Fruit fly (Drosophila melanogaster) whole organism, embryonic: ENCODE data around the gene Scgalpha.

Experiments
- Abd-B ChIP-seq: fragments of 200-800 bp; sonication (Bioruptor generic); optimal IDR thresholded peaks from 2 replicates; lab custom pipeline; 2018; ENCODE audit warnings: missing biosample characterization, mild to moderate bottlenecking, missing genetic modification characterization, moderate library complexity
- Awh ChIP-seq: fragments of 200-800 bp; sonication (Bioruptor generic); IDR thresholded peaks from 2 replicates; pipeline ENCODE4, ENCODE4 v1.3.6; 2022; ENCODE audit warnings: missing biosample characterization, missing genetic modification characterization
- CG1233 ChIP-seq: fragments of 200-800 bp; sonication (Bioruptor generic); optimal IDR thresholded peaks from 4 replicates; lab custom pipeline; 2018; ENCODE audit warnings: missing biosample characterization, mild to moderate bottlenecking, missing genetic modification characterization
- CG14965 ChIP-seq: fragments of 200-800 bp; sonication (Bioruptor generic); optimal IDR thresholded peaks from 2 replicates; lab custom pipeline; 2016; ENCODE audit warnings: missing biosample characterization, missing genetic modification characterization, borderline replicate concordance
- CG15073 ChIP-seq: fragments of 200-800 bp; sonication (Bioruptor generic); optimal IDR thresholded peaks from 2 replicates; lab custom pipeline; 2016; ENCODE audit warnings: missing biosample characterization, missing genetic modification characterization
- CG15269 ChIP-seq: fragments of 200-800 bp; sonication (Bioruptor generic); optimal IDR thresholded peaks from 2 replicates; lab custom pipeline; 2018; ENCODE audit warnings: missing biosample characterization, mild to moderate bottlenecking, missing genetic modification characterization, moderate library complexity
- CG1529 ChIP-seq: fragments of 200-800 bp; sonication (Bioruptor generic); optimal IDR thresholded peaks from 3 replicates; lab custom pipeline; 2018; ENCODE audit warnings: missing biosample characterization, missing genetic modification characterization
- CG16815 ChIP-seq: fragments of 200-800 bp; sonication (Bioruptor generic); optimal IDR thresholded peaks from 3 replicates; lab custom pipeline; 2017; ENCODE audit warnings: missing biosample characterization, mild to moderate bottlenecking, missing genetic modification characterization
- CG17829 ChIP-seq: fragments of 200-800 bp; optimal IDR thresholded peaks from 2 replicates; lab custom pipeline; 2019; ENCODE audit warnings: missing biosample characterization, mild to moderate bottlenecking, missing genetic modification characterization, moderate library complexity
- CG8281 ChIP-seq: fragments of 200-800 bp; sonication (Bioruptor generic); optimal IDR thresholded peaks from 2 replicates; lab custom pipeline; 2018; ENCODE audit warnings: missing biosample characterization, mild to moderate bottlenecking, missing genetic modification characterization, moderate library complexity
- CG8765 ChIP-seq: fragments of 200-800 bp; sonication (Bioruptor generic); IDR thresholded peaks from 2 replicates; pipeline ENCODE4 v1.3.6; 2022; ENCODE audit warnings: missing biosample characterization, missing genetic modification characterization
- CG8944 ChIP-seq: fragments of 200-800 bp; sonication (Bioruptor generic); optimal IDR thresholded peaks from 3 replicates; lab custom pipeline; 2016; ENCODE audit warnings: missing biosample characterization, missing genetic modification characterization
- CG9609 ChIP-seq: fragments of 200-800 bp; sonication (Bioruptor generic); optimal IDR thresholded peaks from 3 replicates; lab custom pipeline; 2016; ENCODE audit warnings: missing biosample characterization, missing genetic modification characterization
- CG9727 ChIP-seq: fragments of 200-800 bp; sonication (Bioruptor generic); optimal IDR thresholded peaks from 3 replicates; lab custom pipeline; 2017; ENCODE audit warnings: missing biosample characterization, mild to moderate bottlenecking, missing genetic modification characterization
- Dad ChIP-seq: fragments of 200-800 bp; sonication (Bioruptor generic); optimal IDR thresholded peaks from 3 replicates; lab custom pipeline; 2016; ENCODE audit warnings: missing biosample characterization, missing genetic modification characterization
- Dip2 ChIP-seq: fragments of 200-800 bp; sonication (Bioruptor generic); IDR thresholded peaks from 2 replicates; pipeline ENCODE4 v1.3.6; 2022; ENCODE audit warnings: missing biosample characterization, missing genetic modification characterization
- Dp ChIP-seq: fragments of 200-800 bp; sonication (Bioruptor generic); optimal IDR thresholded peaks from 2 replicates; lab custom pipeline; 2018; ENCODE audit warnings: missing biosample characterization, mild to moderate bottlenecking, missing genetic modification characterization, moderate library complexity
- Ets97D ChIP-seq: fragments of 200-800 bp; sonication (Bioruptor generic); optimal IDR thresholded peaks from 3 replicates; lab custom pipeline; 2016; ENCODE audit warnings: missing biosample characterization, missing genetic modification characterization
- Gug ChIP-seq: fragments of 200-800 bp; sonication (Bioruptor generic); IDR thresholded peaks from 4 replicates; pipeline ENCODE4 v1.3.6; 2022; ENCODE audit warnings: missing biosample characterization, missing genetic modification characterization
- Jarid2 ChIP-seq: fragments of 200-800 bp; sonication (Bioruptor generic); optimal IDR thresholded peaks from 3 replicates; lab custom pipeline; 2017; ENCODE audit warnings: mild to moderate bottlenecking, missing biosample characterization, missing genetic modification reagents, missing genetic modification characterization
- Lim3 ChIP-seq: fragments of 200-800 bp; sonication (Bioruptor generic); IDR thresholded peaks from 2 replicates; pipeline ENCODE4 v1.3.6; 2022; ENCODE audit warnings: missing biosample characterization, missing genetic modification characterization
- Med ChIP-seq: fragments of 200-800 bp; sonication (Bioruptor generic); peaks from one replicate; lab custom pipeline; 2016; ENCODE audit warnings: missing biosample characterization, missing genetic modification characterization, mild to moderate bottlenecking, inconsistent platforms, moderate library complexity
- Mrtf ChIP-seq: fragments of 200-800 bp; sonication (Bioruptor generic); IDR thresholded peaks from 3 replicates; pipeline ENCODE4 v1.3.6; 2022; ENCODE audit warnings: missing biosample characterization, missing genetic modification characterization
- NFAT ChIP-seq: fragments of 200-800 bp; sonication (Bioruptor generic); IDR thresholded peaks from 2 replicates; pipeline ENCODE4 v1.3.6; 2022; ENCODE audit warnings: missing biosample characterization, missing genetic modification characterization
- Oli ChIP-seq: fragments of 200-800 bp; sonication (Bioruptor generic); optimal IDR thresholded peaks from 2 replicates; lab custom pipeline; 2018; ENCODE audit warnings: missing biosample characterization, mild to moderate bottlenecking, missing genetic modification characterization, moderate library complexity
- Optix ChIP-seq: fragments of 200-800 bp; sonication (Bioruptor generic); IDR thresholded peaks from 3 replicates; pipeline ENCODE4 v1.3.6; 2022; ENCODE audit warnings: missing biosample characterization, missing genetic modification characterization
- Six4 ChIP-seq: fragments of 200-800 bp; sonication (Bioruptor generic); optimal IDR thresholded peaks from 2 replicates; lab custom pipeline; 2016; ENCODE audit warnings: missing biosample characterization, missing genetic modification characterization
- Spps ChIP-seq: fragments of 200-800 bp; sonication (Bioruptor generic); optimal IDR thresholded peaks from 2 replicates; lab custom pipeline; 2018; ENCODE audit warnings: missing biosample characterization, mild to moderate bottlenecking, missing genetic modification characterization
- aop ChIP-seq: fragments of 200-800 bp; sonication (Bioruptor generic); IDR thresholded peaks from 2 replicates; pipeline ENCODE4 v1.3.6; 2022; ENCODE audit warnings: missing biosample characterization, missing genetic modification characterization
- ase ChIP-seq: fragments of 200-800 bp; sonication (Bioruptor generic); IDR thresholded peaks from 3 replicates; pipeline ENCODE4 v1.3.6; 2022; ENCODE audit warnings: missing biosample characterization, missing genetic modification characterization
- bab2 ChIP-seq: fragments of 200-800 bp; sonication (Bioruptor generic); optimal IDR thresholded peaks from 2 replicates; lab custom pipeline; 2016; ENCODE audit warnings: missing biosample characterization, missing genetic modification characterization
- chif ChIP-seq, 2 experiments: fragments of 200-800 bp; sonication (Bioruptor generic); optimal IDR thresholded peaks; 3 replicates each; lab custom pipeline; 2016; ENCODE audit warnings: missing biosample characterization in 2 of 2, missing genetic modification characterization in 2 of 2
- chinmo ChIP-seq: fragments of 200-800 bp; sonication (Bioruptor generic); IDR thresholded peaks from 4 replicates; pipeline ENCODE4 v1.3.6; 2022; ENCODE audit warnings: missing biosample characterization, missing genetic modification characterization; ENCODE audit not compliant: partially characterized antibody
- croc ChIP-seq: fragments of 200-800 bp; sonication (Bioruptor generic); conservative IDR thresholded peaks from 3 replicates; pipeline ENCODE4 v1.3.6; 2022; ENCODE audit warnings: missing biosample characterization, missing genetic modification characterization
- da ChIP-seq: fragments of 200-800 bp; sonication (Bioruptor generic); optimal IDR thresholded peaks from 2 replicates; lab custom pipeline; 2016; ENCODE audit warnings: missing biosample characterization, missing genetic modification characterization
- dmrt11E ChIP-seq: fragments of 200-800 bp; sonication (Bioruptor generic); optimal IDR thresholded peaks from 3 replicates; lab custom pipeline; 2018; ENCODE audit warnings: missing biosample characterization, mild to moderate bottlenecking, missing genetic modification characterization, moderate library complexity
- dpn ChIP-seq, 2 experiments: fragments of 200-800 bp; sonication (Bioruptor generic); optimal IDR thresholded peaks; 3 replicates each; lab custom pipeline; 2016; ENCODE audit warnings: missing biosample characterization in 2 of 2, missing genetic modification characterization in 2 of 2
- ewg ChIP-seq: fragments of 200-800 bp; sonication (Bioruptor generic); optimal IDR thresholded peaks from 3 replicates; lab custom pipeline; 2017; ENCODE audit warnings: mild to moderate bottlenecking, missing biosample characterization, missing genetic modification reagents, missing genetic modification characterization
- fu2 ChIP-seq: fragments of 200-800 bp; sonication (Bioruptor generic); optimal IDR thresholded peaks from 2 replicates; lab custom pipeline; 2016; ENCODE audit warnings: missing biosample characterization, missing genetic modification characterization
- gcm ChIP-seq: fragments of 200-800 bp; sonication (Bioruptor generic); optimal IDR thresholded peaks from 2 replicates; lab custom pipeline; 2019; ENCODE audit warnings: missing biosample characterization, mild to moderate bottlenecking, missing genetic modification characterization, moderate library complexity
- gsb-n ChIP-seq: fragments of 200-800 bp; sonication (Bioruptor generic); optimal IDR thresholded peaks from 3 replicates; lab custom pipeline; 2018; ENCODE audit warnings: missing biosample characterization, mild to moderate bottlenecking, missing genetic modification characterization
- onecut ChIP-seq: fragments of 200-800 bp; sonication (Bioruptor generic); IDR thresholded peaks from 2 replicates; pipeline ENCODE4 v1.3.6; 2022; ENCODE audit warnings: missing biosample characterization, missing genetic modification characterization
- org-1 ChIP-seq: fragments of 200-800 bp; sonication (Bioruptor generic); optimal IDR thresholded peaks from 2 replicates; lab custom pipeline; 2017; ENCODE audit warnings: missing biosample characterization, missing genetic modification characterization
- p53 ChIP-seq: fragments of 200-800 bp; sonication (Bioruptor generic); optimal IDR thresholded peaks from 2 replicates; lab custom pipeline; 2016; ENCODE audit warnings: missing biosample characterization, missing genetic modification characterization
- repo ChIP-seq: fragments of 200-800 bp; sonication (Bioruptor generic); optimal IDR thresholded peaks from 2 replicates; lab custom pipeline; 2016; ENCODE audit warnings: missing biosample characterization, missing genetic modification characterization
- salm ChIP-seq: fragments of 200-800 bp; sonication (Bioruptor generic); optimal IDR thresholded peaks from 2 replicates; lab custom pipeline; 2018; ENCODE audit warnings: missing biosample characterization, mild to moderate bottlenecking, missing genetic modification characterization
- sens-2 ChIP-seq: fragments of 200-800 bp; sonication (Bioruptor generic); IDR thresholded peaks from 2 replicates; pipeline ENCODE4 v1.3.6; 2022; ENCODE audit warnings: missing biosample characterization, missing genetic modification characterization
- ssp ChIP-seq: fragments of 200-800 bp; sonication (Bioruptor generic); IDR thresholded peaks from 2 replicates; pipeline ENCODE4 v1.3.6; 2022; ENCODE audit warnings: missing biosample characterization, missing genetic modification characterization
- toy ChIP-seq: fragments of 200-800 bp; sonication (Bioruptor generic); IDR thresholded peaks from 2 replicates; pipeline ENCODE4 v1.3.6; 2022; ENCODE audit warnings: missing biosample characterization, missing genetic modification characterization
- zen ChIP-seq: fragments of 200-800 bp; sonication (Bioruptor generic); optimal IDR thresholded peaks from 3 replicates; lab custom pipeline; 2018; ENCODE audit warnings: missing biosample characterization, mild to moderate bottlenecking, missing genetic modification characterization, moderate library complexity
- zen2 ChIP-seq: fragments of 200-800 bp; sonication (Bioruptor generic); IDR thresholded peaks from 3 replicates; pipeline ENCODE4 v1.3.6; 2022; ENCODE audit warnings: missing biosample characterization, missing genetic modification characterization; ENCODE audit not compliant: partially characterized antibody

The Scgalpha gene

dm6 chr2L:8311091-8311490 lies 7.9 kb downstream of the Scgalpha start, which contains the start of the genes CG7810 and CG7806 (continued):
- TF ChIP-seq Gug (GFP tag; lab: Robert Waterston, UW): peak; percentile 67; the same call in 3 of the 4 replicates
- peak; percentile 84 for TF ChIP-seq CG8944 (GFP tag; lab: Kevin White, UChicago)
- peak; percentile 89 for TF ChIP-seq dmrt11E (tag; lab: Kevin White, UChicago)
- TF ChIP-seq croc (GFP tag; lab: Robert Waterston, UW): peak; percentile 75
- no peak for TF ChIP-seq CG14965
- TF ChIP-seq repo (GFP tag; lab: Kevin White, UChicago): peak; percentile 75
- peak; percentile 88 for TF ChIP-seq CG9609
- TF ChIP-seq org-1 (GFP tag; lab: Kevin White, UChicago): peak; percentile 82
- 0 out of 2 replicates have a peak, but pooled peaks have one; percentile 29 for TF ChIP-seq aop (GFP tag; lab: Robert Waterston, UW)
- TF ChIP-seq p53 (GFP tag; lab: Kevin White, UChicago): peak; percentile 31
- TF ChIP-seq CG8281 (tag; lab: Kevin White, UChicago): no peak
- peak; percentile 90 for TF ChIP-seq gsb-n (tag; lab: Kevin White, UChicago)
- peak; percentile 50; the same call in 1 of the 2 replicates for TF ChIP-seq CG8765 (GFP tag; lab: Robert Waterston, UW)
- TF ChIP-seq toy (GFP tag; lab: Robert Waterston, UW): 0 out of 2 replicates have a peak, but pooled peaks have one; percentile 31
- peak; percentile 90 for TF ChIP-seq CG17829
- peak; percentile 78 to 91 for TF ChIP-seq dpn (GFP tag; optimal IDR thresholded peaks at IDR 0.05; lab: Kevin White, UChicago)
- TF ChIP-seq Oli (tag; lab: Kevin White, UChicago): peak; percentile 88
- peak; percentile 83 to 92 for TF ChIP-seq chif (GFP tag; optimal IDR thresholded peaks at IDR 0.05; lab: Kevin White, UChicago)
- TF ChIP-seq ase (GFP tag; lab: Robert Waterston, UW): peak; percentile 80
- peak; percentile 63 for TF ChIP-seq sens-2 (GFP tag; lab: Robert Waterston, UW)
- peak; percentile 79 for TF ChIP-seq ssp (GFP tag; lab: Robert Waterston, UW)
- peak; percentile 28 for TF ChIP-seq Jarid2 (GFP tag; lab: Kevin White, UChicago)
- peak; percentile 81 for TF ChIP-seq onecut
- TF ChIP-seq zen: peak; percentile 87
- peak; percentile 82 for TF ChIP-seq Six4 (GFP tag; lab: Kevin White, UChicago)
- peak; percentile 80 for TF ChIP-seq Spps (tag; lab: Kevin White, UChicago)
- no peak for TF ChIP-seq zen2 (GFP tag; lab: Robert Waterston, UW)
- peak; percentile 84 for TF ChIP-seq Mrtf (GFP tag; lab: Robert Waterston, UW)
- TF ChIP-seq Optix (GFP tag; lab: Robert Waterston, UW): peak; percentile 79
- peak; percentile 80 for TF ChIP-seq Awh (GFP tag; lab: Robert Waterston, UW)
- peak; percentile 70; the same call in 1 of the 2 replicates for TF ChIP-seq NFAT (GFP tag; lab: Robert Waterston, UW)
- peak; percentile 92 for TF ChIP-seq gcm
- peak; percentile 86 for TF ChIP-seq Dad (GFP tag; lab: Kevin White, UChicago)
- TF ChIP-seq chinmo (GFP tag; lab: Robert Waterston, UW): 0 out of 4 replicates have a peak, but pooled peaks have one; percentile 12
- TF ChIP-seq CG9727 (GFP tag; lab: Kevin White, UChicago): peak; percentile 88
- TF ChIP-seq Lim3 (GFP tag; lab: Robert Waterston, UW): no peak; the same call in 1 of the 2 replicates
- TF ChIP-seq ewg (GFP tag; lab: Kevin White, UChicago): peak; percentile 81
- TF ChIP-seq bab2 (GFP tag; lab: Kevin White, UChicago): peak; percentile 91
- peak; percentile 86 for TF ChIP-seq CG1529 (GFP tag; lab: Kevin White, UChicago)
- no peak for TF ChIP-seq CG15073 (GFP tag; lab: Kevin White, UChicago)
- TF ChIP-seq Abd-B (GFP tag; lab: Kevin White, UChicago): peak; percentile 89
- TF ChIP-seq Dip2: no peak
- peak; percentile 82 for TF ChIP-seq Ets97D
- peak; percentile 80 for TF ChIP-seq CG1233 (GFP tag; lab: Kevin White, UChicago)
- TF ChIP-seq Dp: peak; percentile 36
- TF ChIP-seq salm: peak; percentile 89
- peak; percentile 92 for TF ChIP-seq CG15269 (tag; lab: Kevin White, UChicago)
- peak; percentile 98 for TF ChIP-seq Med (GFP tag; lab: Kevin White, UChicago)
- TF ChIP-seq fu2 (GFP tag; lab: Kevin White, UChicago): peak; percentile 88
- peak; percentile 80 for TF ChIP-seq da (GFP tag; lab: Kevin White, UChicago)
- TF ChIP-seq CG16815 (GFP tag; lab: Kevin White, UChicago): peak; percentile 58
